Worm (Caenorhabditis elegans): Measurements from ENCODE around the gene amt-2.

Gene amt-2

DNA sequence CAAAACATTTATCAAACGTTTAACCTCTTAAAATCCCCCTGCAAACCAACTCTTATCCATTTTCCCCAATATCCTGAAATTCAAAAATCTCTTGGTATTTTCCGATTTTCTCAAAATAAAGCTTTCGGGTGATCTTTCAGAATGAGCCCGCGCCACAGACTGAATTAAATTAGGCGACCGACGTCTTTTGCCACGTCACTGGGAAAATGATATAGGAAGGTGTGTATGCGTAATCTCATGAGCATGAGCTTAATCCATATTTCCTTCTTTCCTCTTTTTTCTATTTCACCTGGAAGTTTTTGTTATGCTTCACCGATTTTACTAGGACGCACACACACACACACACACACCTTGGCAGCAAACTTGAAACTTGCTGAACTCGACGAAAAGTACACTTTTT is 21.2 kb upstream of the amt-2 start:
- TF ChIP-seq nhr-12 (tag; optimal IDR thresholded peaks at IDR 0.05), result no peak
- TF ChIP-seq nhr-71 (tag; optimal IDR thresholded peaks at IDR 0.05), result peak; percentile 6
- TF ChIP-seq mep-1 (tag; optimal IDR thresholded peaks at IDR 0.05), result no peak
- TF ChIP-seq pax-3 (tag; optimal IDR thresholded peaks at IDR 0.05), result peak; percentile 25
- peak; percentile 40 for TF ChIP-seq nhr-47 (tag; optimal IDR thresholded peaks at IDR 0.05)
- no peak for TF ChIP-seq F16B12.6 (tag; optimal IDR thresholded peaks at IDR 0.05)
- no peak for TF ChIP-seq lin-14 (GFP tag; optimal IDR thresholded peaks at IDR 0.05)
- TF ChIP-seq dsc-1 (tag; optimal IDR thresholded peaks at IDR 0.05), result peak; percentile 74
- TF ChIP-seq hlh-4 (tag; optimal IDR thresholded peaks at IDR 0.05), result no peak
- TF ChIP-seq grh-1 (GFP tag; IDR thresholded peaks at IDR 0.05), result no peak
- TF ChIP-seq ceh-88 (GFP tag; IDR thresholded peaks at IDR 0.05), result no peak
- peak; percentile 29 for TF ChIP-seq egl-13 (tag; optimal IDR thresholded peaks at IDR 0.05)
- no peak for TF ChIP-seq nhr-28 (tag; optimal IDR thresholded peaks at IDR 0.05)
- TF ChIP-seq unc-30 (tag; optimal IDR thresholded peaks at IDR 0.05), result no peak
- no peak for TF ChIP-seq nhr-76 (tag; optimal IDR thresholded peaks at IDR 0.05)
- no peak for TF ChIP-seq snu-23 (GFP tag; optimal IDR thresholded peaks at IDR 0.05)
- TF ChIP-seq ceh-63 (GFP tag; optimal IDR thresholded peaks at IDR 0.05), result no peak
- TF ChIP-seq fkh-8 (tag; optimal IDR thresholded peaks at IDR 0.05), result peak; percentile 75
- no peak for TF ChIP-seq jun-1 (tag; optimal IDR thresholded peaks at IDR 0.05)
- TF ChIP-seq unc-86 (tag; optimal IDR thresholded peaks at IDR 0.05), result no peak

DNA sequence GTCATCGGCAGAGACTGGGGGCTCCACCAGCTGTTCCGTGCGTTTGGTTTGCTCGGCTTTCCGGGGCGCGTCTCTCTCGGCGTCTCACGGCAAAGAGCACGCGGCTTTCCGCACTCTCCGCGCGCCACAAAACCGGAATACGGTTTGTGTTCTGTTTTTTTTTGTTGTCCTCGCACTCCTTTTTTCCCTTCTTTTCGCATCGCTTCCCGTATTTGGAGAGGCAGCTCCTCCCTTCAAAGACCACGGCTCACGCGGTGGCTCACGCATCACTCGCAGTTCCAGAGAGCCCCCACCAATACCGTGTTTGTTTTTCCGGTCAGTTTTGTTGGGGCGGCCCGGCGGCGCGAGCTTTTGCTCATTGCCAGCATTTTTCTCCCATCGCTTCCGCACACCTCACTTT is 19.3 kb upstream of the amt-2 start:
- TF ChIP-seq F16B12.6 (tag; optimal IDR thresholded peaks at IDR 0.05), result no peak
- TF ChIP-seq blmp-1 (tag; optimal IDR thresholded peaks at IDR 0.05), result no peak
- no peak for TF ChIP-seq egl-27 (tag; optimal IDR thresholded peaks at IDR 0.05)
- TF ChIP-seq C34B4.2 (tag; optimal IDR thresholded peaks at IDR 0.05), result no peak
- TF ChIP-seq snpc-4 (tag; optimal IDR thresholded peaks at IDR 0.05), result no peak
- TF ChIP-seq nhr-76 (tag; optimal IDR thresholded peaks at IDR 0.05), result no peak
- no peak for TF ChIP-seq rnt-1 (tag; optimal IDR thresholded peaks at IDR 0.05)
- no peak for TF ChIP-seq aha-1 (tag; optimal IDR thresholded peaks at IDR 0.05)
- no peak for TF ChIP-seq ceh-82 (tag; optimal IDR thresholded peaks at IDR 0.05)
- no peak for TF ChIP-seq Y116A8C.19 (tag; optimal IDR thresholded peaks at IDR 0.05; ENCODE audit: borderline replicate concordance)
- TF ChIP-seq lsy-2 (tag; optimal IDR thresholded peaks at IDR 0.05), result no peak
- TF ChIP-seq sup-37 (GFP tag; optimal IDR thresholded peaks at IDR 0.05), result no peak
- no peak for TF ChIP-seq ztf-4 (tag; optimal IDR thresholded peaks at IDR 0.05)
- no peak for TF ChIP-seq nhr-11 (tag; optimal IDR thresholded peaks at IDR 0.05)
- no peak for TF ChIP-seq nhr-237 (tag; optimal IDR thresholded peaks at IDR 0.05)
- TF ChIP-seq nhr-77 (tag; optimal IDR thresholded peaks at IDR 0.05), result no peak
- TF ChIP-seq irx-1 (tag; optimal IDR thresholded peaks at IDR 0.05), result no peak
- no peak for TF ChIP-seq dpl-1 (GFP tag; optimal IDR thresholded peaks at IDR 0.05)
- TF ChIP-seq fkh-4 (tag; optimal IDR thresholded peaks at IDR 0.05; ENCODE audit: borderline replicate concordance), result no peak
- TF ChIP-seq dsc-1 (tag; optimal IDR thresholded peaks at IDR 0.05), result no peak

DNA sequence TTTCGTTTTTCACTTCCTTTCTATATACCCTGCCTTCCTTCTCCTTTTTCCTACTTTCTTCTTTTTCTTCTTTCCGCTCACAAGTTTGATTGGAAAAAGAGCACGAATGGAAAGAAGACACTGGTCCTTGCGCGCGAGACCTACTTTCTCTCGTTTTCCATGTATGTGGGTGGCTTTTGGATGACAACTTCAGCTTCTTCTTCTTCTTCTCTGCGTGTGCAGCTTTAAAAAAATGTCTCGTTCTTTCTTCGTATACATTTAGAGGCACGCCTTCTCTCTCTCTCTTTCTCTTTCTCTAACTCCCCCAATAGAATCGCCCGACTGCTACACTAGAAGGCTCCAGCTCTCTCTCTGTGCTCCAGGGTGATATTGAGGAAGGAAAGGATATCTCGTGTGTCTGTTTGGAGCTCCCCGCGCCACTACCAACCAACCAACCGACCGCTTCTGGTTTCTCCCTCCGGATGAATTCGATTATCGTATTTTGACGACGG is 16.3 kb upstream of the amt-2 start:
- peak; percentile 44 for TF ChIP-seq swsn-7 (tag; optimal IDR thresholded peaks at IDR 0.05)
- peak in 2 of 3 experiments; percentile 8 to 46 for TF ChIP-seq ceh-82 (tag; optimal IDR thresholded peaks at IDR 0.05)
- peak; percentile 69 for TF ChIP-seq fkh-10 (GFP tag; optimal IDR thresholded peaks at IDR 0.05)
- peak; percentile 60 for TF ChIP-seq nhr-71 (tag; optimal IDR thresholded peaks at IDR 0.05)
- TF ChIP-seq unc-62 (GFP tag; optimal IDR thresholded peaks at IDR 0.05), result no peak
- TF ChIP-seq tbx-2 (tag; optimal IDR thresholded peaks at IDR 0.05), result peak; percentile 56
- 0 out of 2 replicates have a peak, but pooled peaks have one; percentile 9 for TF ChIP-seq isw-1 (GFP tag; IDR thresholded peaks at IDR 0.05)
- TF ChIP-seq nhr-47 (tag; optimal IDR thresholded peaks at IDR 0.05), result peak; percentile 55
- peak; percentile 12 for TF ChIP-seq egl-13 (tag; optimal IDR thresholded peaks at IDR 0.05)
- peak; percentile 90 for TF ChIP-seq lin-14 (GFP tag; optimal IDR thresholded peaks at IDR 0.05)
- peak; percentile 10 for TF ChIP-seq lin-13 (GFP tag; optimal IDR thresholded peaks at IDR 0.05)
- peak; percentile 85 for TF ChIP-seq fkh-8 (tag; optimal IDR thresholded peaks at IDR 0.05)
- TF ChIP-seq hpl-2 (GFP tag; optimal IDR thresholded peaks at IDR 0.05), result no peak
- peak; percentile 13 for TF ChIP-seq xbp-1 (tag; optimal IDR thresholded peaks at IDR 0.05)
- TF ChIP-seq egl-27 (tag; optimal IDR thresholded peaks at IDR 0.05), result no peak
- TF ChIP-seq hlh-4 (tag; optimal IDR thresholded peaks at IDR 0.05), result no peak
- peak in 1 of 2 experiments; percentile 28 for TF ChIP-seq lin-35 (GFP tag; optimal IDR thresholded peaks at IDR 0.05)
- TF ChIP-seq mef-2 (tag; optimal IDR thresholded peaks at IDR 0.05), result no peak
- peak in 1 of 2 experiments; percentile 48 for TF ChIP-seq lsy-2 (tag; optimal IDR thresholded peaks at IDR 0.05)
- TF ChIP-seq efl-1 (optimal IDR thresholded peaks at IDR 0.05), result peak; percentile 15 to 18
- TF ChIP-seq efl-1 (GFP tag; optimal IDR thresholded peaks at IDR 0.05 in 1 of 2), result peak in 1 of 2 experiments; percentile 86
- peak; percentile 21 for TF ChIP-seq snu-23 (GFP tag; optimal IDR thresholded peaks at IDR 0.05)
- peak; percentile 41 for TF ChIP-seq unc-86 (tag; optimal IDR thresholded peaks at IDR 0.05)
- TF ChIP-seq dpl-1 (GFP tag; optimal IDR thresholded peaks at IDR 0.05), result peak in 1 of 3 experiments; percentile 24

Data from whole organism, L1 larva.